Fruit fly (Drosophila melanogaster): ENCODE data around the gene Recs1.
A peak's percentile ranks its signal among the peaks of the same experiment; 100 is the strongest.

Recs1 gene

dm6 chr3R:14122347-14122812, 31.2 kb downstream of the Recs1 start, which contains the start of the genes Abi and twf (continued):
- TF ChIP-seq Mes4 (GFP tag; optimal IDR thresholded peaks at IDR 0.05) (peak; percentile 22), CG13123 (GFP tag; optimal IDR thresholded peaks at IDR 0.05) (peak; percentile 75), CG32767 (GFP tag; IDR thresholded peaks at IDR 0.05) (no peak), peb (GFP tag; IDR thresholded peaks at IDR 0.05) (0 out of 2 replicates have a peak, but pooled peaks have one; percentile 18), CG9215 (GFP tag; IDR thresholded peaks at IDR 0.05) (peak; percentile 71), eyg (GFP tag; optimal IDR thresholded peaks at IDR 0.05) (no peak), so (GFP tag; IDR thresholded peaks at IDR 0.05) (no peak), crol (GFP tag; IDR thresholded peaks at IDR 0.05) (no peak), CG14860 (GFP tag; IDR thresholded peaks at IDR 0.05; ENCODE audit: partially characterized antibody) (no peak), CG14050 (GFP tag; IDR thresholded peaks at IDR 0.05) (peak; percentile 40; the same call in 1 of the 3 replicates), CG7372 (GFP tag; IDR thresholded peaks at IDR 0.05) (peak; percentile 55), CG2120 (GFP tag; optimal IDR thresholded peaks at IDR 0.05) (peak; percentile 79), Chrac-16 (GFP tag; optimal IDR thresholded peaks at IDR 0.05) (peak; percentile 77), jing (GFP tag; optimal IDR thresholded peaks at IDR 0.05) (no peak), jumu (GFP tag; optimal IDR thresholded peaks at IDR 0.05) (peak; percentile 51), gfzf (GFP tag; optimal IDR thresholded peaks at IDR 0.05) (peak; percentile 75), CG1602 (GFP tag; optimal IDR thresholded peaks at IDR 0.05) (peak; percentile 80), CG4730 (GFP tag; IDR thresholded peaks at IDR 0.05) (no peak)

dm6 chr3R:14118350-14118749, 35.3 kb downstream of the Recs1 start, which contains the start of gene Kif19A:
Gene Kif19A, minus strand, starts transcription at chr3R:14118450.
- TF ChIP-seq CG7357 (GFP tag; IDR thresholded peaks at IDR 0.05) (no peak), mam (GFP tag; optimal IDR thresholded peaks at IDR 0.05) (no peak), Meics (GFP tag; optimal IDR thresholded peaks at IDR 0.05) (no peak), CG7372 (GFP tag; IDR thresholded peaks at IDR 0.05) (no peak), esg (GFP tag; conservative IDR thresholded peaks at IDR 0.05) (no peak), Med (GFP tag) (peak; percentile 19), TFAM (GFP tag; optimal IDR thresholded peaks at IDR 0.05) (no peak), CG12942 (GFP tag; optimal IDR thresholded peaks at IDR 0.05) (no peak), CG6791 (GFP tag; IDR thresholded peaks at IDR 0.05; ENCODE audit: partially characterized antibody) (no peak)

dm6 chr3R:14116088-14116487, 37.5 kb downstream of the Recs1 start:
- TF ChIP-seq tna (GFP tag; IDR thresholded peaks at IDR 0.05; ENCODE audit: partially characterized antibody) (no peak), otp (GFP tag; IDR thresholded peaks at IDR 0.05) (no peak), CG7928 (GFP tag; optimal IDR thresholded peaks at IDR 0.05) (no peak), TFAM (GFP tag; optimal IDR thresholded peaks at IDR 0.05) (no peak), CG10147 (GFP tag; optimal IDR thresholded peaks at IDR 0.05) (no peak), so (GFP tag; IDR thresholded peaks at IDR 0.05) (no peak), CkIIα-i1 (GFP tag; IDR thresholded peaks at IDR 0.05) (no peak), CoRest (tag; optimal IDR thresholded peaks at IDR 0.05) (no peak), twi (tag; optimal IDR thresholded peaks at IDR 0.05) (no peak), CG6813 (GFP tag; optimal IDR thresholded peaks at IDR 0.05) (peak; percentile 22), ci (GFP tag; IDR thresholded peaks at IDR 0.05) (no peak), Hand (GFP tag; optimal IDR thresholded peaks at IDR 0.05) (no peak), gem (tag; optimal IDR thresholded peaks at IDR 0.05) (no peak), CG16813 (GFP tag; IDR thresholded peaks at IDR 0.05; ENCODE audit: partially characterized antibody) (no peak), CG18764 (GFP tag; optimal IDR thresholded peaks at IDR 0.05) (no peak), CG3065 (GFP tag; optimal IDR thresholded peaks at IDR 0.05) (no peak), pb (GFP tag; optimal IDR thresholded peaks at IDR 0.05) (no peak), Med (GFP tag) (peak; percentile 57), rib (GFP tag; IDR thresholded peaks at IDR 0.05) (no peak), CG4707 (GFP tag; optimal IDR thresholded peaks at IDR 0.05) (peak; percentile 2), CG1792 (GFP tag; optimal IDR thresholded peaks at IDR 0.05) (no peak), CG7987 (GFP tag; optimal IDR thresholded peaks at IDR 0.05) (no peak), CG10267 (tag; optimal IDR thresholded peaks at IDR 0.05) (no peak), Optix (GFP tag; IDR thresholded peaks at IDR 0.05) (no peak), CG4360 (GFP tag; IDR thresholded peaks at IDR 0.05) (no peak), dmrt99B (tag; optimal IDR thresholded peaks at IDR 0.05) (peak; percentile 21)

Data from whole organism, embryonic.